Fruit fly (Drosophila melanogaster): ENCODE measurements around the gene kmg.
A peak's percentile ranks its signal among the peaks of the same experiment; 100 is the strongest.

The kmg gene

dm6 chr2L:13182415-13182814 lies 22.1 kb downstream of the kmg start, which contains the start of gene Mgat3:
TSS of gene Mgat3 (minus strand) at chr2L:13182596.
- TF ChIP-seq Hr38 (GFP tag; optimal IDR thresholded peaks at IDR 0.05) = no peak
- no peak for TF ChIP-seq esn (GFP tag; optimal IDR thresholded peaks at IDR 0.05)
- TF ChIP-seq CG3032 (tag; optimal IDR thresholded peaks at IDR 0.05) = no peak

dm6 chr2L:13183150-13183549 lies 22.8 kb downstream of the kmg start, which contains the start of gene Rsph1:
TSS of gene Rsph1 (plus strand) at chr2L:13183450.
- TF ChIP-seq Lpt (GFP tag; optimal IDR thresholded peaks at IDR 0.05) (no peak), Sox102F (GFP tag; optimal IDR thresholded peaks at IDR 0.05) (no peak), CG15336 (GFP tag; IDR thresholded peaks at IDR 0.05) (no peak), pdm3 (GFP tag; optimal IDR thresholded peaks at IDR 0.05) (no peak), svp (GFP tag) (no peak), CG16779 (tag; optimal IDR thresholded peaks at IDR 0.05) (no peak), CG6792 (GFP tag; optimal IDR thresholded peaks at IDR 0.05) (no peak), CG32006 (GFP tag; optimal IDR thresholded peaks at IDR 0.05) (no peak)

DNA sequence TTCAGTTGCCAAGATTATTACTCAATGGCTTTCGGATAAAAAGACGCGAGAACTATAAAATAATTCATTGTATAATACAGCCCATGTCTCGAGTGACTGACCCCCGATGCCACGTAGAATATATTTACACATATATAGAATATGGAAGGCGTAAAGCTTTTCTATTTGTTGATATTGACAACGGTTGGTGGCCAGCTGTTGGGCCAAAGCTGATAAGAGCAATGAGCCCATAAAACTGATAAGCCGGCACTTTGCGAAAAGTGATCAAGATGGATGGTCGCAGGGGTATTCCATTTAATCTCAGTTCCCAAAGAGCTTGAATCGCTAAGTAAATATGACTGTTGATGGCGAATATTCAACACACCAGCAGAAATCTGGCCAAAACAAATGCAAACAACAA lies 30.2 kb downstream of the kmg start:
- TF ChIP-seq cyc (GFP tag; optimal IDR thresholded peaks at IDR 0.05) (no peak), dac (GFP tag; optimal IDR thresholded peaks at IDR 0.05) (no peak), CG6276 (GFP tag; optimal IDR thresholded peaks at IDR 0.05) (no peak), CG10669 (GFP tag; optimal IDR thresholded peaks at IDR 0.05) (no peak), esn (GFP tag; optimal IDR thresholded peaks at IDR 0.05) (peak; percentile 27), CG6163 (GFP tag; IDR thresholded peaks at IDR 0.05) (0 out of 3 replicates have a peak, but pooled peaks have one; percentile 41), CG1621 (tag; optimal IDR thresholded peaks at IDR 0.05) (no peak), Sox102F (GFP tag; optimal IDR thresholded peaks at IDR 0.05) (no peak), topi (GFP tag; optimal IDR thresholded peaks at IDR 0.05) (no peak), Gug (GFP tag; IDR thresholded peaks at IDR 0.05) (no peak), svp (GFP tag) (peak; percentile 87), CG31627 (GFP tag; optimal IDR thresholded peaks at IDR 0.05) (no peak), Ets21C (GFP tag; optimal IDR thresholded peaks at IDR 0.05) (no peak), CG15336 (GFP tag; IDR thresholded peaks at IDR 0.05) (no peak), Hr39 (GFP tag; optimal IDR thresholded peaks at IDR 0.05) (no peak), CG11762 (GFP tag; optimal IDR thresholded peaks at IDR 0.05; ENCODE audit: insufficient read depth) (no peak), vri (GFP tag; optimal IDR thresholded peaks at IDR 0.05) (peak; percentile 83), fd59A (GFP tag; optimal IDR thresholded peaks at IDR 0.05) (no peak), CG3919 (GFP tag; optimal IDR thresholded peaks at IDR 0.05) (no peak)

DNA sequence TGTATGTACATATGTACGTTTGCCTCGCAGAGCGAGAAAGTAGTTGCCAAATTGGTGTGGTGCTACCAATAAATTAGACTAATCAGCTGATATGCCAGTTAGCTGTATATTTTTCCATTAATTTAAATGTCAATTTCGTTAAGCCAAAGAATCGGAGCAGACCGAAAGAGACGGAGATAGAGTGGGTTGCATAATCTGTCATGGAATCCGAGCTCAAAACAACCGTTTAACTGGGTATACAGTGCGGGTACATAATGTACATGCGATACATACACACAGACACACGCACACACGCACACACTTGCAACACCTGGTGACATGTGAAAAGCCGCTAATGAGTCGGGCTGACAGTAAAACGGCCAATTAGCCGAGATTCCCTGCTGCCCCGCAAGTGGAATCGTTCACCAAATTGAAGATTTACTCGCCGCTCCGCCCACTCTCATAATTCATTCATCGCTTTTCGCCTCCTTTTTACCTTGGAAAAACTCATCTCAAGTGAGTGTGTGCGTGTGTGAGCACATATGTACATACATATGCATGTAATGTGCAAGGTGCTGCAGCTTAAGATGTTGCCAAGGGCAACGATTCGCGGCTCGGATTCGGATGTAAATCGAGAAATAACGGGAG lies 30.8 kb downstream of the kmg start:
- TF ChIP-seq fd59A (GFP tag; optimal IDR thresholded peaks at IDR 0.05) (no peak), Eip78C (GFP tag) (peak; percentile 43), fkh (GFP tag; optimal IDR thresholded peaks at IDR 0.05) (no peak), Ets21C (GFP tag; optimal IDR thresholded peaks at IDR 0.05) (no peak), eg (GFP tag; IDR thresholded peaks at IDR 0.05) (no peak)

dm6 chr2L:13191894-13192293 lies 31.6 kb downstream of the kmg start, which contains the start of the genes CG16974 and Edem2:
TSS of gene CG16974 (minus strand) at chr2L:13191979.
TSS of gene Edem2 (plus strand) at chr2L:13192201.
- TF ChIP-seq net (GFP tag; optimal IDR thresholded peaks at IDR 0.05) (no peak), svp (GFP tag) (no peak), CG15336 (GFP tag; IDR thresholded peaks at IDR 0.05) (no peak), fd59A (GFP tag; optimal IDR thresholded peaks at IDR 0.05) (peak; percentile 3), CG9139 (GFP tag; optimal IDR thresholded peaks at IDR 0.05) (no peak), CG3032 (tag; optimal IDR thresholded peaks at IDR 0.05) (peak; percentile 56), Hr4 (GFP tag; optimal IDR thresholded peaks at IDR 0.05) (no peak), CG6163 (GFP tag; IDR thresholded peaks at IDR 0.05) (peak; percentile 49; the same call in 2 of the 3 replicates), CG8119 (GFP tag; IDR thresholded peaks at IDR 0.05) (peak; percentile 37; the same call in 1 of the 3 replicates), CG34406 (GFP tag; optimal IDR thresholded peaks at IDR 0.05) (no peak), CG10631 (GFP tag; optimal IDR thresholded peaks at IDR 0.05) (no peak), cyc (GFP tag; optimal IDR thresholded peaks at IDR 0.05) (peak; percentile 61), OdsH (GFP tag; optimal IDR thresholded peaks at IDR 0.05) (no peak), Sox102F (GFP tag; optimal IDR thresholded peaks at IDR 0.05) (no peak), Ets21C (GFP tag; optimal IDR thresholded peaks at IDR 0.05) (peak; percentile 56), CG7368 (GFP tag; optimal IDR thresholded peaks at IDR 0.05) (no peak), CG6854 (GFP tag; optimal IDR thresholded peaks at IDR 0.05) (peak; percentile 17), CG6792 (GFP tag; optimal IDR thresholded peaks at IDR 0.05) (no peak), salr (GFP tag; optimal IDR thresholded peaks at IDR 0.05) (no peak), Sox14 (GFP tag; optimal IDR thresholded peaks at IDR 0.05) (no peak), Eip78C (GFP tag) (no peak), Ets96B (tag; optimal IDR thresholded peaks at IDR 0.05) (no peak), Lpt (GFP tag; optimal IDR thresholded peaks at IDR 0.05) (no peak), dac (GFP tag; optimal IDR thresholded peaks at IDR 0.05) (no peak), CG11902 (GFP tag; optimal IDR thresholded peaks at IDR 0.05) (peak; percentile 39), esn (GFP tag; optimal IDR thresholded peaks at IDR 0.05) (peak; percentile 77)

Measured in whole organism, prepupa.